Worm (Caenorhabditis elegans) whole organism, early embryonic: ENCODE results near the gene C50C3.5.

Experiments used
- B0310.2 ChIP-seq: sonication (generic microtip); optimal IDR thresholded peaks from 2 replicates; lab custom pipeline; 2016; ENCODE audit warnings: mild to moderate bottlenecking, missing genetic modification characterization, missing compliant biosample characterization
- aly-1 ChIP-seq: sonication (generic microtip); optimal IDR thresholded peaks from 2 replicates; lab custom pipeline; 2016; ENCODE audit warnings: missing genetic modification characterization, missing compliant biosample characterization
- ama-1 ChIP-seq: fragments of 150-350 bp; optimal IDR thresholded peaks from 2 replicates; lab custom pipeline; 2014
- ceh-13 ChIP-seq: fragments of 200-800 bp; sonication (Bioruptor generic); optimal IDR thresholded peaks from 2 replicates; lab custom pipeline; 2018; ENCODE audit warnings: mild to moderate bottlenecking, missing genetic modification characterization, missing compliant biosample characterization
- ceh-36 ChIP-seq: sonication (generic microtip); optimal IDR thresholded peaks from 2 replicates; lab custom pipeline; 2016; ENCODE audit warnings: missing genetic modification characterization, inconsistent platforms, missing compliant biosample characterization
- flt-1 ChIP-seq: fragments of 200-800 bp; sonication (Bioruptor generic); IDR thresholded peaks from 2 replicates; pipeline ENCODE4 v1.3.6; 2022; ENCODE audit warnings: missing genetic modification characterization, missing compliant biosample characterization
- hmbx-1 ChIP-seq: sonication (generic microtip); optimal IDR thresholded peaks from 2 replicates; lab custom pipeline; 2016; ENCODE audit warnings: mild to moderate bottlenecking, missing genetic modification characterization, missing compliant biosample characterization
- hmg-4 ChIP-seq: fragments of 200-800 bp; sonication (Bioruptor generic); optimal IDR thresholded peaks from 2 replicates; lab custom pipeline; 2018; ENCODE audit warnings: mild to moderate bottlenecking, missing genetic modification characterization, missing compliant biosample characterization
- hnd-1 ChIP-seq: sonication (generic microtip); optimal IDR thresholded peaks from 2 replicates; lab custom pipeline; 2016; ENCODE audit warnings: missing genetic modification characterization, missing compliant biosample characterization
- pes-1 ChIP-seq: fragments of 200-800 bp; sonication (Bioruptor generic); IDR thresholded peaks from 2 replicates; pipeline ENCODE4 v1.3.6; 2022; ENCODE audit warnings: missing genetic modification reagents, missing genetic modification characterization, missing compliant biosample characterization
- sea-1 ChIP-seq: fragments of 200-800 bp; sonication (Bioruptor generic); conservative IDR thresholded peaks from 2 replicates; pipeline ENCODE4 v1.3.6; 2022; ENCODE audit warnings: missing genetic modification characterization, missing compliant biosample characterization
- tbx-11 ChIP-seq: fragments of 200-800 bp; sonication (Bioruptor generic); IDR thresholded peaks from 2 replicates; pipeline ENCODE4 v1.3.6; 2022; ENCODE audit warnings: missing genetic modification characterization, missing compliant biosample characterization

DNA sequence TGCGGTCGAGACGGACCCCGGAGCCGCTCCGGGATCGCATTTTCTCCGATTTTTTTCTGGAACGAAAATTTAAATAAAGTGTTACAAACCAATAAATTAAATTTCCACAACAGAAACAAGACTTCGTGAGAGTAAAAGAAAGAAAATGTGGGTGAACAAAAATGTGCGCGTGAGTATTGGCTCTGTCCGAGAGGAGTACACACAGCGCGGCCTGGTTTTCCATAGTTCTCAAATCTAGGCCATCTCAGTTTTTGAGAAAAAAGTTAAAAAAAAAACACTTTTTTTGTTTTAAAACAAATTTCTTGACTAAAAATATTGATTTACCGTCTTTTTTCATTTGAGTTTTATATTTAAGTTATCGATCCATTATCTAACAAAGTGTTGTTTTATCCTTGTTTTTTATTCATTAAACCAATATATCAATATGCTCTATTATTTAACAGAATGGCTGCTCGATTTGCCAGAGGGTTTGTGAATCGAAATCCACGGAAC is 34.4 kb upstream of the C50C3.5 start, which contains the start of the genes C14B9.8 and mrpl-18:
- TF ChIP-seq sea-1 (GFP tag; lab: Robert Waterston, UW) (no peak), ama-1 (lab: Kevin White, UChicago) (no peak), tbx-11 (GFP tag; lab: Robert Waterston, UW) (no peak), B0310.2 (no peak), ceh-13 (GFP tag; lab: Kevin White, UChicago) (no peak), hnd-1 (tag; lab: Kevin White, UChicago) (no peak), hmg-4 (GFP tag; lab: Kevin White, UChicago) (no peak), pes-1 (GFP tag; lab: Robert Waterston, UW) (no peak; the same call in 1 of the 2 replicates), flt-1 (GFP tag; lab: Robert Waterston, UW) (no peak; the same call in 1 of the 2 replicates), aly-1 (tag; lab: Kevin White, UChicago) (no peak), hmbx-1 (no peak), ceh-36 (tag; lab: Kevin White, UChicago) (no peak)
